Fruit fly (Drosophila melanogaster): Measurements from ENCODE around the gene Stam.

The Stam gene

dm6 chr2L:10850320-10850990 is 7.9 kb upstream of the Stam start, which contains the start of gene porin:
Gene porin, minus strand, starts transcription at chr2L:10850848.
- TF ChIP-seq EcR (GFP tag; optimal IDR thresholded peaks at IDR 0.05) (peak in 1 of 2 experiments; percentile 77), pan (optimal IDR thresholded peaks at IDR 0.05) (no peak)

dm6 chr2L:10851336-10851862 is 6.9 kb upstream of the Stam start:
- TF ChIP-seq CG8478 (optimal IDR thresholded peaks at IDR 0.05) (no peak), pan (optimal IDR thresholded peaks at IDR 0.05) (no peak), Dll (optimal IDR thresholded peaks at IDR 0.05) (no peak), usp (GFP tag; optimal IDR thresholded peaks at IDR 0.05) (no peak), psq (optimal IDR thresholded peaks at IDR 0.05) (no peak), EcR (GFP tag; optimal IDR thresholded peaks at IDR 0.05) (no peak)

DNA sequence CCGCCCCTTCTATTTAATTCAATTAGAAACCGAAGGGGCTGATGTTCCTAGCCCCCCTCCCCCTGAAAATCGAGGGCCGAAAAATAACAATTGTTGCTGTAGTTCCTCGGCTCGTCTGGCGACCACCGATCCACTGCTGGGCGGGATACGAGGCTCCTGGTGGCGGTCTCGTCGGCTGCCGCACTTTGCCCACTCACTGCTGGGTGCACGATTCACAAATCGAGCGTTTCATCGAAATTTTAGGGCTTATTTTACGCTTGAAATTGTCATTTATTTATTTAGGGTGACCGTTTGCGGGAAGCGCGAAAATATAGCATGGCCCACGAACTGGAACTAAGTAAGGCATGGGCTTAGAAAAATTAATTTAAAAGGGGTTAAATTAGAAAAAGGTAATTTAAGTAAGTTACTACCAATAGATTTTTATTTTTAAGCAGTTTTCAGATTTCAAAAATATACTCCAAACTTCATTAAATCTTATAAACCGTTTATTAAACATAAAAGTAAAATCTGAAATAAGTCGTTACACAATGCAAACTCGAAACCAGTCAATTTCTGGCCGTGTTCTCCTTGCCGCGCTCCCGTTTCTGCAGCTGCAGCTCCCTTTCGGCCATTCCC is 1.9 kb upstream of the Stam start, which contains the start of gene Dnz1:
Gene Dnz1, minus strand, starts transcription at position 317 of the 615 bp plus-strand sequence.
- TF ChIP-seq EcR (GFP tag; optimal IDR thresholded peaks at IDR 0.05): no peak
- no peak for TF ChIP-seq pan (optimal IDR thresholded peaks at IDR 0.05)
- TF ChIP-seq Dll (optimal IDR thresholded peaks at IDR 0.05): no peak
- no peak for TF ChIP-seq psq (optimal IDR thresholded peaks at IDR 0.05)
- TF ChIP-seq usp (GFP tag; optimal IDR thresholded peaks at IDR 0.05): no peak
- no peak for TF ChIP-seq CG8478 (optimal IDR thresholded peaks at IDR 0.05)

- no peak for TF ChIP-seq pan (optimal IDR thresholded peaks at IDR 0.05)
- TF ChIP-seq psq (optimal IDR thresholded peaks at IDR 0.05): no peak
- no peak for TF ChIP-seq Dll (optimal IDR thresholded peaks at IDR 0.05)
- no peak for TF ChIP-seq CG8478 (optimal IDR thresholded peaks at IDR 0.05)
- TF ChIP-seq EcR (GFP tag; optimal IDR thresholded peaks at IDR 0.05): no peak
- no peak for TF ChIP-seq usp (GFP tag; optimal IDR thresholded peaks at IDR 0.05)
These were observed 11.5 kb downstream of the Stam start, which contains the start of gene CG12517 for dm6 chr2L:10869867-10870266. Gene CG12517, plus strand, starts transcription at chr2L:10870167.

- no peak for TF ChIP-seq EcR (GFP tag; optimal IDR thresholded peaks at IDR 0.05)
- no peak for TF ChIP-seq Dll (optimal IDR thresholded peaks at IDR 0.05)
- TF ChIP-seq usp (GFP tag; optimal IDR thresholded peaks at IDR 0.05): no peak
- TF ChIP-seq CG8478 (optimal IDR thresholded peaks at IDR 0.05): no peak
- TF ChIP-seq pan (optimal IDR thresholded peaks at IDR 0.05): no peak
- no peak for TF ChIP-seq psq (optimal IDR thresholded peaks at IDR 0.05)
These were observed 30.5 kb downstream of the Stam start, which contains the start of gene CG14071 for dm6 chr2L:10888827-10889226. Gene CG14071, minus strand, starts transcription at chr2L:10888927.

DNA sequence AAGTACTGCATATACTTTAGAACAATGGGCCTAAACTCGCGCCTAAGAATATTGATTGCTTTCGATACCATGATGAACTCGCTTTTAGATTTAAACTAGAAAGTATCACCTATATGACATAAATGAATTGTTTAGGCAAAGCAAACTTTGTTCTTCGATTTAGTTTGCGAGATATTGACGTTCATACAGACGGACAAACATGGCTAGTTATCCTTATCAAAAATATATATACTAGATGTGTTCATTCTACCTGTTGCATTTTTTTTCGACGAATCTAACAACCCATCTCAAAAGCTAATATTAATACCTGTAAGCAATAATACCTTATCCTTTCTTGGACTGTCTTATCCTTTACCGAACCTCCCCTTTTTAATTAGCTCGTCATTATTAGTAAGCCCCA is 43.3 kb downstream of the Stam start, which contains the start of gene CG14070:
Gene CG14070, minus strand, starts transcription at position 101 of the 400 bp plus-strand sequence.
- no peak for TF ChIP-seq usp (GFP tag; optimal IDR thresholded peaks at IDR 0.05)
- TF ChIP-seq pan (optimal IDR thresholded peaks at IDR 0.05): no peak

DNA sequence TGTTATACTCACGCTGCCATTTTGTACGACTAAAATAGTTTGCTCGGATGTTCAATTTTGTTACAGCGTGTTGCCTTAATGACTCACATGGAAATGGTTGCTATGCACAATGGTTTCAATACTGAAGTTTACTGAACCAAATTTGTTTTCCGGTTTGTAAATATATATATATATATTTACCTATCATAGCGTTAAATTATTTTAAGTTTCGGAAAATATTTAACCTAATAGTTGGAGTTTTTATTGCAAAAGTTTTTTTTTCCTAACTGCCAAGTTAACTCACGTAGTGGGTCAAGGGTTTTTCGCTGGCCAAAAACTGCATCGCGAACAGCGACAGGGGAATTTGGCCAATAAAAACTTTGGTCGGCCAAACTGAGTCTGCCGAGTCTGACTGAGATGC is 50.5 kb downstream of the Stam start, which contains the start of gene CG7309:
Gene CG7309, minus strand, starts transcription at position 101 of the 400 bp plus-strand sequence.
- TF ChIP-seq pan (optimal IDR thresholded peaks at IDR 0.05) (no peak), usp (GFP tag; optimal IDR thresholded peaks at IDR 0.05) (no peak), Dll (optimal IDR thresholded peaks at IDR 0.05) (no peak), CG8478 (optimal IDR thresholded peaks at IDR 0.05) (no peak), psq (optimal IDR thresholded peaks at IDR 0.05) (no peak), EcR (GFP tag; optimal IDR thresholded peaks at IDR 0.05) (no peak)

- TF ChIP-seq psq (optimal IDR thresholded peaks at IDR 0.05) (no peak), Dll (optimal IDR thresholded peaks at IDR 0.05) (no peak), CG8478 (optimal IDR thresholded peaks at IDR 0.05) (no peak), usp (GFP tag; optimal IDR thresholded peaks at IDR 0.05) (no peak), EcR (GFP tag; optimal IDR thresholded peaks at IDR 0.05) (no peak), pan (optimal IDR thresholded peaks at IDR 0.05) (no peak)
These were observed 52.2 kb downstream of the Stam start, which contains the start of gene CG14069 for dm6 chr2L:10910548-10910947. Gene CG14069, minus strand, starts transcription at chr2L:10910648.

Data from whole organism.